Worm (Caenorhabditis elegans) whole organism, early embryonic: ENCODE measurements around the gene gur-4.

Experiments used
- B0310.2 ChIP-seq: sonication (generic microtip); optimal IDR thresholded peaks from 2 replicates; lab custom pipeline; 2016; ENCODE audit warnings: mild to moderate bottlenecking, missing genetic modification characterization, missing compliant biosample characterization
- F13C5.2 ChIP-seq: sonication (generic microtip); optimal IDR thresholded peaks from 2 replicates; lab custom pipeline; 2017; ENCODE audit warnings: mild to moderate bottlenecking, missing genetic modification characterization, inconsistent platforms, missing compliant biosample characterization
- aly-1 ChIP-seq: sonication (generic microtip); optimal IDR thresholded peaks from 2 replicates; lab custom pipeline; 2016; ENCODE audit warnings: missing genetic modification characterization, missing compliant biosample characterization
- ama-1 ChIP-seq: fragments of 150-350 bp; optimal IDR thresholded peaks from 2 replicates; lab custom pipeline; 2014
- ceh-13 ChIP-seq: fragments of 200-800 bp; sonication (Bioruptor generic); optimal IDR thresholded peaks from 2 replicates; lab custom pipeline; 2018; ENCODE audit warnings: mild to moderate bottlenecking, missing genetic modification characterization, missing compliant biosample characterization
- ceh-36 ChIP-seq: sonication (generic microtip); optimal IDR thresholded peaks from 2 replicates; lab custom pipeline; 2016; ENCODE audit warnings: missing genetic modification characterization, inconsistent platforms, missing compliant biosample characterization
- ets-7 ChIP-seq: sonication (generic microtip); optimal IDR thresholded peaks from 2 replicates; lab custom pipeline; 2016; ENCODE audit warnings: missing genotype, missing genetic modification characterization, missing compliant biosample characterization
- flt-1 ChIP-seq: fragments of 200-800 bp; sonication (Bioruptor generic); IDR thresholded peaks from 2 replicates; pipeline ENCODE4 v1.3.6; 2022; ENCODE audit warnings: missing genetic modification characterization, missing compliant biosample characterization
- hmbx-1 ChIP-seq: sonication (generic microtip); optimal IDR thresholded peaks from 2 replicates; lab custom pipeline; 2016; ENCODE audit warnings: mild to moderate bottlenecking, missing genetic modification characterization, missing compliant biosample characterization
- hmg-4 ChIP-seq: fragments of 200-800 bp; sonication (Bioruptor generic); optimal IDR thresholded peaks from 2 replicates; lab custom pipeline; 2018; ENCODE audit warnings: mild to moderate bottlenecking, missing genetic modification characterization, missing compliant biosample characterization
- hnd-1 ChIP-seq: sonication (generic microtip); optimal IDR thresholded peaks from 2 replicates; lab custom pipeline; 2016; ENCODE audit warnings: missing genetic modification characterization, missing compliant biosample characterization
- pes-1 ChIP-seq: fragments of 200-800 bp; sonication (Bioruptor generic); IDR thresholded peaks from 2 replicates; pipeline ENCODE4 v1.3.6; 2022; ENCODE audit warnings: missing genetic modification reagents, missing genetic modification characterization, missing compliant biosample characterization
- scrt-1 ChIP-seq: fragments of 200-800 bp; sonication (Bioruptor generic); IDR thresholded peaks from 2 replicates; pipeline ENCODE4 v1.3.6; 2022; ENCODE audit warnings: missing genetic modification characterization, missing compliant biosample characterization
- sea-1 ChIP-seq: fragments of 200-800 bp; sonication (Bioruptor generic); conservative IDR thresholded peaks from 2 replicates; pipeline ENCODE4 v1.3.6; 2022; ENCODE audit warnings: missing genetic modification characterization, missing compliant biosample characterization
- tbx-11 ChIP-seq: fragments of 200-800 bp; sonication (Bioruptor generic); IDR thresholded peaks from 2 replicates; pipeline ENCODE4 v1.3.6; 2022; ENCODE audit warnings: missing genetic modification characterization, missing compliant biosample characterization
- tbx-37 ChIP-seq: fragments of 200-800 bp; sonication (Bioruptor generic); conservative IDR thresholded peaks from 2 replicates; pipeline ENCODE4 v1.3.6; 2022; ENCODE audit warnings: missing genetic modification reagents, missing genetic modification characterization, missing compliant biosample characterization
- tra-4 ChIP-seq: sonication (generic microtip); optimal IDR thresholded peaks from 2 replicates; lab custom pipeline; 2017; ENCODE audit warnings: missing genetic modification characterization, missing compliant biosample characterization

Gene gur-4

DNA sequence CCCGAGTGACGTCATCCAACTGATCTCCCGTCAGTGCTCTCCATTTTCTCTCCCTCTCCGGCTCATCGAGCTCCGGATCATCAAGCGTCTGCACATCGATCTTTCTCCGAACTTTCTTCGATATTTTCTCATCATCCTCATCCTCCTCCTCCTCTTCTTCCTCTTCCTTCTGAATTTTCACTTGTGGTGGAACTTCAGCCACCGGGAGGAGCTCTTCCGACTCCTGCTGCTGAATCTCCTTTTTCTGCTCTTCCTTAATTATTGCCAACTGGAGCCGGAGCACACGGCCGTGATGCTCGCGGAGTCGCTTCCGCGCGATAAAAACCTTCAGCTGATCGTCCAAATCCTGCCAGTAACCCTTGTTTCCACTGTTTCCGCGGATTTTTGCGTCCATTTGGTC is 31.7 kb downstream of the gur-4 start:
- no peak for TF ChIP-seq flt-1 (GFP tag; lab: Robert Waterston, UW)
- TF ChIP-seq ceh-36 = no peak
- TF ChIP-seq scrt-1 = no peak
- no peak for TF ChIP-seq ceh-13
- TF ChIP-seq F13C5.2 (tag; lab: Kevin White, UChicago) = no peak
- no peak for TF ChIP-seq ama-1 (lab: Kevin White, UChicago)
- no peak for TF ChIP-seq tbx-37 (GFP tag; lab: Robert Waterston, UW)
- no peak for TF ChIP-seq tbx-11 (GFP tag; lab: Robert Waterston, UW)
- TF ChIP-seq ets-7 (tag; lab: Kevin White, UChicago) = no peak
- no peak for TF ChIP-seq aly-1
- TF ChIP-seq hnd-1 (tag; lab: Kevin White, UChicago) = no peak

DNA sequence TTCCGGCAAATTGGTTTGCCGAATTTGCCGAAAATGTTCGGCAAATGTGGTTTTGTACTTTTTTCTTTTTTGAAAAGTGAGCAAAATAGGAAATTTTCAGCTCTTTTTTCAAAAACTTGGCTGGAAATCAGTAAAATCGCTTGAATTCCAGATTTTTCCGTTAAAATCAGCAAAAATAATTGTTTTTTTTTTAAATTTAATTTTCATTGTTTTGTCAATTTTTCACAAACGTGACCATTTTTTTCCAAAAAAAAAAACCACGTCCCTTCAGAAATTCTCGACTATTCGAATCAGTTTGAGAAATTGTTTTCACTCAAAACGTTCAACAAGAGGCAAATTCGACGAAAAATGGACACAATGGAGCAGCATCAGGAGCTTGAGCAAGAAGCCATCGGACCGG is 33.0 kb downstream of the gur-4 start, which contains the start of gene K09E4.1:
Gene K09E4.1, plus strand, starts transcription at position 301 of the 400 bp plus-strand sequence.
- TF ChIP-seq hmbx-1 (tag; lab: Kevin White, UChicago) (no peak), F13C5.2 (tag; lab: Kevin White, UChicago) (no peak)

DNA sequence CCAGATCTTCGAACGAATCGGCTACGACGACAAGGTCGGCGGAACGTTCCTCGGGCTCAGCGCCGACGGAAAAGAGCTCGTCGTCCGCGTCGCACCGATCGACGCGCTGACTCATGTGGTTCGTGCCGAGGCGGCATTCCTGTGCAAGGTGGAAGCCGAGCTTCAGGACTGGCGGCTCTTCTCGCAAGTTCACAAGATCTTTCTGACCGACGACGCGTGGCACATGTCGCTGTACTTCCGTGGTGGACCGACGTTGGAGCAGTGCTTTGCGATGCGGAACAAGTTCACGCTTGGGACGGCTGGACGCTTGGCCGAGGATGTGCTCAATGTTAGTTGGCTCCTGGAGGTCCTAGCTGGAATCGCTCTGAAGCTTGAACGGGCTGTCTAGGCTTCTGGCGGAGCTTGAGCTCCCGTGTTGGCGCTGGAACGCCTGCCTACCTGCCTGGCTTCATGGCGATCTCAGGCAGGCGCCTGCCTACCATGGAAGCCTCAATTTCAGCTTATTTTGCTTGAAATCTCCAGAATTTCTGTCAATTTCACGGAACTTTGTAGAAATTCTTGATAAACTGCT is 34.4 kb downstream of the gur-4 start:
- TF ChIP-seq aly-1 (no peak), pes-1 (GFP tag; lab: Robert Waterston, UW) (no peak), sea-1 (GFP tag; lab: Robert Waterston, UW) (no peak), hmbx-1 (tag; lab: Kevin White, UChicago) (no peak), F13C5.2 (tag; lab: Kevin White, UChicago) (no peak), tbx-37 (GFP tag; lab: Robert Waterston, UW) (no peak), ets-7 (tag; lab: Kevin White, UChicago) (no peak), ama-1 (lab: Kevin White, UChicago) (no peak), scrt-1 (no peak), tbx-11 (GFP tag; lab: Robert Waterston, UW) (no peak), flt-1 (GFP tag; lab: Robert Waterston, UW) (no peak), B0310.2 (tag; lab: Kevin White, UChicago) (no peak), tra-4 (tag; lab: Kevin White, UChicago) (no peak), hmg-4 (GFP tag; lab: Kevin White, UChicago) (no peak), ceh-36 (no peak), hnd-1 (tag; lab: Kevin White, UChicago) (no peak), ceh-13 (no peak)

DNA sequence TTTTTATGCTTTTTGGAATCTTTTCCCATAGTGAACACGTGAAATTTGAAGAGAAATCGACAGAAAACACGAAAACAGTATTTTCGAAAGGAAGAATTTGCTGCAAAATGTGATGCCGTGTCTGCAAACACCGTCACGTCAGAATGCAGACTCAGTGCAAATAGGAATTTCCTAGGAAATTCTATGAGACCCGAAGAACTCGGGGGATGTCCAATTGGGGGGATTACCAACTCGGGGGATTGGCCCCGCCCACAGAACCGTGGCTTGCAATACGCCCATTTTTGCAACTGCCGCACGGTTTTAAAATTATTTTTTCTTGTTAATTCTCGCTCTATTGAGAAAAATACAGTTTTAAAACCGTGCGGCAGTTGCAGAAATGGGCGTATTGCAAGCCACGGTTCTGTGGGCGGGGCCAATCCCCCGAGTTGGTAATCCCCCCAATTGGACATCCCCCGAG is 37.6 kb downstream of the gur-4 start, which contains the start of gene cacn-1:
Gene cacn-1, minus strand, starts transcription at position 51 of the 457 bp plus-strand sequence.
- TF ChIP-seq flt-1 (GFP tag; lab: Robert Waterston, UW) = 0 out of 2 replicates have a peak, but pooled peaks have one; percentile 21

DNA sequence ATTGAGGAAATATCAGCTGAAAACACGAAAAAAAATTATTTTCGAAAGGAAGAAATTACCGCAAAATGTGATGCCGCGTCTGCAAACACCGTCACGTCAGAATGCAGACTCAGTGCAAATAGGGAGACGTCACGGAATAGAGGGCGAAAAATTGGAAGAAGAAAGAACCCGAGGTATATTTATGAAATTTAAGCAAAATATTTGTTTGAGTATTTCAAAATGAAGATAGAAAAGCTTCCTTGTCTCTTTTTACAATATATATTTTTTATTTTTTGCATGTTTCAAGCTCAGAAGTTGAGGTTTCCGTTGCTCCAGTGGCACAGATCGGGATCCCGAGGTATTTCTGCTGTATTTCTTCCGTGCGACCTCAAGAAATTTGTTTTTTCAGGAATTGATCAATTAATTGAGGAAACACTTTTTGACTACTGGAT is 39.3 kb downstream of the gur-4 start, which contains the start of gene W03H9.2:
Gene W03H9.2, minus strand, starts transcription at position 32 of the 431 bp plus-strand sequence.
- no peak for TF ChIP-seq ama-1 (lab: Kevin White, UChicago)
- peak; percentile 77 for TF ChIP-seq F13C5.2 (tag; lab: Kevin White, UChicago)
- peak; percentile 46 for TF ChIP-seq aly-1
- TF ChIP-seq ets-7 (tag; lab: Kevin White, UChicago) = peak; percentile 68
- peak; percentile 76 for TF ChIP-seq pes-1 (GFP tag; lab: Robert Waterston, UW)
- TF ChIP-seq hnd-1 (tag; lab: Kevin White, UChicago) = peak; percentile 55
- no peak for TF ChIP-seq tra-4 (tag; lab: Kevin White, UChicago)
- peak; percentile 68; the same call in 1 of the 2 replicates for TF ChIP-seq tbx-37 (GFP tag; lab: Robert Waterston, UW)
- peak; percentile 68 for TF ChIP-seq hmg-4 (GFP tag; lab: Kevin White, UChicago)
- 0 out of 2 replicates have a peak, but pooled peaks have one; percentile 19 for TF ChIP-seq tbx-11 (GFP tag; lab: Robert Waterston, UW)
- peak; percentile 56 for TF ChIP-seq hmbx-1 (tag; lab: Kevin White, UChicago)
- TF ChIP-seq flt-1 (GFP tag; lab: Robert Waterston, UW) = 0 out of 2 replicates have a peak, but pooled peaks have one; percentile 49
- peak; percentile 52 for TF ChIP-seq ceh-13
- TF ChIP-seq B0310.2 (tag; lab: Kevin White, UChicago) = peak; percentile 70
- TF ChIP-seq ceh-36 = no peak
- TF ChIP-seq scrt-1 = no peak
- TF ChIP-seq sea-1 (GFP tag; lab: Robert Waterston, UW) = no peak

DNA sequence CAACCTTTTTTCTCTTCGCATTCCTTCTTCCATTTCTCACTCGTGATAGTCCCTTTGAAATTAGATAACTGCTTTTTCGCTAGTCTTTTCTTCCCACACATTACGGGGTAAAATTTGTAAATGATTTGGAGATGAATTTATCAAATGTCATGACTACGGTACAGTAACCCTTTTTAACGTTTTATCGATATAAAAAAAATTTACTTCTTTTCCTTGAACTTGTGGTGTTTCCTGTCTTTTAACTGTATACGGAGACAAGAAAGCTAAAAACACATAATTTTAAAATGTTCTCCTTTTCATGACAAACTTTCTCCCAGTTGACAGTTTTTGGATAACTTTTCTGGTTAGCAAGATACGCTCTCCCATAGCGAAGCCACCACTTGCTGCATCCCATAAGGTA is 45.5 kb downstream of the gur-4 start, which contains the start of gene W03H9.1:
Gene W03H9.1, minus strand, starts transcription at position 101 of the 400 bp plus-strand sequence.
- TF ChIP-seq tbx-37 (GFP tag; lab: Robert Waterston, UW) (no peak), tbx-11 (GFP tag; lab: Robert Waterston, UW) (no peak), sea-1 (GFP tag; lab: Robert Waterston, UW) (no peak), pes-1 (GFP tag; lab: Robert Waterston, UW) (no peak), ceh-36 (no peak), hmbx-1 (tag; lab: Kevin White, UChicago) (no peak), B0310.2 (tag; lab: Kevin White, UChicago) (no peak), hnd-1 (tag; lab: Kevin White, UChicago) (no peak)

DNA sequence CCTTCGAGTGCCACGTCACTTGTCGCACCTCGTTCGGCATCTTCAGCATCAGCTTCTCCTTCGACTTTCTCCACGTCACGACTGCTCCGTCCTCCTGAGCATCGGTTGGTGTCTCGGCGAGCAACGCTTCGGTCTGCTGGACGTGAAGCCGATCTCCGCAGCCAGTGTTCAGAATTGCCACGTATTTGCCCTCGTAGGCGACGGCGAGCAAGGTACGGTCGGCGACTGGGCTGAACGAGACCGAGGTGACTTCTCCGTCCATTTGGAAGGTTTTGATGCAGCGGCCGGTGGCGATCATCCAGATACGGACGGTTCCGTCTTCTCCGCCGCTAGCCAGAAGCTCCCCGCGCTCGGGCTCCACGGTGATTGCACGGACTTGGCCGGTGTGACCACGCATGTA is 47.7 kb downstream of the gur-4 start:
- TF ChIP-seq B0310.2 (tag; lab: Kevin White, UChicago) = no peak
- TF ChIP-seq flt-1 (GFP tag; lab: Robert Waterston, UW) = no peak

DNA sequence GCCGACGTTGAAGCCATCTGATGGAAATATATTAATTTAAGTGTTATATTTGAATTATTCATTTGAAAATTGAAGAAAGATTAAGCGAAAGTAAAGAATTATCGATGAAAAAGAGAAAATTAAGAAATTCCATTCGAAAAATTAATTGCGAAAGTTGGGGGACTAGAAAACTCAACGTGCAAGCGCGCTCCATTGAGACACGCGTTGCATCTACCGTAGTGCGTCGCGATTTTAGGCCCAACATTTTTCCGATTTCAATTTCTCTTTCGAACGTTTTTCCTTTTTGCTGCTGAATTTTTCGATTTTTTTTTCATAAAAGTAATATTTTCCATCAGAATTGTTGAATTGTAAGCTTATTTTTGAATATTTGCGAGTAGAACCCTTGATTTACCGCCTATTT is 49.8 kb downstream of the gur-4 start, which contains the start of gene Y48B6A.1:
Gene Y48B6A.1, minus strand, starts transcription at position 17 of the 400 bp plus-strand sequence.
- TF ChIP-seq F13C5.2 (tag; lab: Kevin White, UChicago) = peak; percentile 86
- TF ChIP-seq aly-1 = no peak
- peak; percentile 6 for TF ChIP-seq hnd-1 (tag; lab: Kevin White, UChicago)
- TF ChIP-seq hmbx-1 (tag; lab: Kevin White, UChicago) = no peak
- TF ChIP-seq ets-7 (tag; lab: Kevin White, UChicago) = no peak
- peak; percentile 69 for TF ChIP-seq tbx-37 (GFP tag; lab: Robert Waterston, UW)
- TF ChIP-seq pes-1 (GFP tag; lab: Robert Waterston, UW) = peak; percentile 76
- TF ChIP-seq tbx-11 (GFP tag; lab: Robert Waterston, UW) = no peak
- TF ChIP-seq ceh-13 = no peak
- no peak for TF ChIP-seq B0310.2 (tag; lab: Kevin White, UChicago)
- peak; percentile 50; the same call in 1 of the 2 replicates for TF ChIP-seq flt-1 (GFP tag; lab: Robert Waterston, UW)
- peak; percentile 79 for TF ChIP-seq hmg-4 (GFP tag; lab: Kevin White, UChicago)
